Fruit fly (Drosophila melanogaster) S2 (cell line): Measurements from ENCODE around the gene ds.

Experiments
- CG8478 ChIP-seq: fragments of >200 bp; optimal IDR thresholded peaks from 2 replicates; lab custom pipeline; 2018
- CTCF ChIP-seq, 2 experiments: fragments of >200 bp; optimal IDR thresholded peaks; 2 replicates each; lab custom pipeline; 2018

DNA sequence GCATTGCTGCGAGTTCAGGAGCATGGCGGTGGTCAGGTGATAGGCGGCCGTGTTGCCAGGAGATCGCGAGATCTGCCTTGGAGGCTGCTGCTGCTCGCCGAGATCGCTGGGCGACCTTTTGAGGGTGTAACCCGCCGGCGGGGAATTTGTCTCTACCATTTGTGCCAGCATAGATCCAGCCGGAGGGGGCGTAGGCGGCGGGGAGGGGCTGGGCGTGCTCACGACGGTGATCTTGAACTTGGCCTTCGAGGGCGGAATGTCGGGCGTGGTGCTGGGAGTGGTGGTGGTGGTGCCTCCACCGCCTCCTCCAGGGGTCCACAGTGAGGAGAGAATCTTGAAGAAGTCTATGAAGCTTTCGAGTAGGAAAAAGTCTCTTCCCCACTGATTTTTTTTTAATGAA lies 120.7 kb downstream of the ds start:
- TF ChIP-seq CG8478 (lab: Kevin White, UChicago) = no peak
- TF ChIP-seq CTCF (optimal IDR thresholded peaks at IDR 0.05; lab: Kevin White, UChicago) = no peak
